Fruit fly (Drosophila melanogaster): ENCODE data around the gene Efr.

The Efr gene

DNA sequence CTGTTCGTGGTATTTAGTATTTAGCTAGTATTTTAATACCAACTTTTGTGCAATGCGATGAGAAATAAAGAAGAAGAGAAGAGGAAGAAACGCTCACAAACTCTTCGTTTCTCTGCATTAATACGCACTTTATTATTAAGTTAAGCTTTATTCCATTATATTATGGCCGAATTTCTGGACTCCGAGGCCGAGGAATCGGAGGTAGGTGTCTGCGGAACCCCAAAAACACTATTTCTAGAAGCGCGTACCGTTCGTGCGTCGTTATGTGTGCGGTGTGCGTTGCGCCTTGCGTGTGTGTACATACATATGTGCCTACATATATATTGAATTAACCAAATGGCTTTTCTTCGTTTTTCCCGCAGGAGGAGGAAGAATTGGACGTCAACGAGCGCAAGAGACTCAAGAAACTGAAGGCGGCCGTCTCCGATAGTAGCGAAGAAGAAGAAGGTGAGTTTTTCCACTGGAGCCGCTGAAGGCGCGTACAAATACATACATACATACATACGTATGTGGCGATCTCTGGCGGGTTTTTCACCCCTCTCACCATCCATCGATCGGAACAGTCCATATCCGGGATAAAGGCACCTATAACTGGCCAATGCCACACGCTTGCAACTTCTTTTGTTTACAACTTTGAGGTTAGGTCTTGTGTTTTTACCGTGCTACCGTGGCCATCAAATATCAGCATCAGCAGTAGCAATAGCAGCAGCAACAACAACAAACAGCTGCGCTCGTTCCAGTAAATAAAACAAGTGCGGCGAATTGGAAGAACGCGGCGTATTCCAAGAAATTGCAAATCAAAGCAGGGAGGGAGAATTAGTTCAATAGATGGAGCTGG, 48.2 kb downstream of the Efr start, which contains the start of gene Spt6 (continued):
- TF ChIP-seq CG10669 (GFP tag; optimal IDR thresholded peaks at IDR 0.05) (no peak), pdm3 (GFP tag; optimal IDR thresholded peaks at IDR 0.05) (no peak), dsx (GFP tag; optimal IDR thresholded peaks at IDR 0.05; ENCODE audit: poor library complexity, severe bottlenecking) (no peak), Sox14 (GFP tag; optimal IDR thresholded peaks at IDR 0.05) (no peak)

Data from whole organism, prepupa.